Fruit fly (Drosophila melanogaster) Kc167 (cell line): ENCODE measurements around the gene IntS11.

ENCODE experiments used
- Myc ChIP-seq: fragments of >200 bp; optimal IDR thresholded peaks from 2 replicates; lab custom pipeline; 2017; ENCODE audit warnings: missing external identifiers
- insv ChIP-seq: fragments of >200 bp; optimal IDR thresholded peaks from 3 replicates; lab custom pipeline; 2018; ENCODE audit warnings: missing external identifiers

DNA sequence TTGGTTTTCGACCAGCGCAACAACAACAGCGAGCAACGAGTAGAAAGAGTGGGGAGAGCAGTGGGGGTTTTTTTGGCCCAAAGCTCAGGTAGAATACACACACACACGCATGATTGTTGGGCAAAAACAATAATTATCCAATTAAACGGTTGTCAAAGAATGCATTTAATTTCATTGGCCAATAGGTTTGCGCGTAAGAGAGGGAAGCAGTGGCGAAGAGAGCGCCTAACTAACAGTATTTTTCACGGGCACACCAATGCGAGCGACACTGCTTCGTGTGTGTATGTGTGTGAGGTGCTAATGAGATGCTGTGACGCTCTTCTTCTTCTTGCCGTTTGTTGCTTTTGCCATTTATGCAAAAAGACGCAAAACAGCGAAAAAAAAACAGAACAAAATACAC is 18.9 kb upstream of the IntS11 start:
- TF ChIP-seq insv (lab: Kevin White, UChicago) = no peak
- no peak for TF ChIP-seq Myc
